Worm (Caenorhabditis elegans) whole organism, mixed stage, embryonic: Measurements from ENCODE around the gene R06F6.14.

Source experiments
- ceh-83 ChIP-seq: fragments of 200-800 bp; sonication (Bioruptor generic); optimal IDR thresholded peaks from 2 replicates; lab custom pipeline; 2018; ENCODE audit warnings: mild to moderate bottlenecking, missing genetic modification characterization, missing compliant biosample characterization
- ces-1 ChIP-seq: fragments of 150-350 bp; optimal IDR thresholded peaks from 2 replicates; lab custom pipeline; 2014; ENCODE audit warnings: missing biosample characterization, missing genetic modification reagents, missing genetic modification characterization
- elt-1 ChIP-seq: sonication (generic microtip); optimal IDR thresholded peaks from 2 replicates; lab custom pipeline; 2017; ENCODE audit warnings: missing genetic modification characterization, mild to moderate bottlenecking, missing compliant biosample characterization, antibody characterized with exemption, moderate library complexity, borderline replicate concordance; ENCODE audit not compliant: insufficient read depth
- ham-2 ChIP-seq: fragments of 200-800 bp; sonication (Bioruptor generic); optimal IDR thresholded peaks from 2 replicates; lab custom pipeline; 2018; ENCODE audit warnings: mild to moderate bottlenecking, missing genetic modification characterization, missing compliant biosample characterization
- lin-13 ChIP-seq: fragments of 150-350 bp; optimal IDR thresholded peaks from 2 replicates; lab custom pipeline; 2014; ENCODE audit warnings: missing biosample characterization, missing genetic modification characterization
- mep-1 ChIP-seq: fragments of 150-350 bp; optimal IDR thresholded peaks from 2 replicates; lab custom pipeline; 2017; ENCODE audit warnings: missing biosample characterization, missing genetic modification reagents, missing genetic modification characterization, inconsistent platforms
- mls-2 ChIP-seq: sonication (generic microtip); optimal IDR thresholded peaks from 2 replicates; lab custom pipeline; 2016; ENCODE audit warnings: mild to moderate bottlenecking, missing genetic modification characterization, moderate library complexity, missing compliant biosample characterization
- nhr-237 ChIP-seq: fragments of 150-350 bp; optimal IDR thresholded peaks from 2 replicates; lab custom pipeline; 2014; ENCODE audit warnings: missing biosample characterization, missing genetic modification characterization
- nhr-76 ChIP-seq: sonication (generic microtip); optimal IDR thresholded peaks from 2 replicates; lab custom pipeline; 2017; ENCODE audit warnings: missing biosample characterization, missing genetic modification characterization
- unc-120 ChIP-seq: sonication (generic microtip); optimal IDR thresholded peaks from 2 replicates; lab custom pipeline; 2017; ENCODE audit warnings: missing genetic modification characterization, missing compliant biosample characterization; ENCODE audit not compliant: poor library complexity, severe bottlenecking

DNA sequence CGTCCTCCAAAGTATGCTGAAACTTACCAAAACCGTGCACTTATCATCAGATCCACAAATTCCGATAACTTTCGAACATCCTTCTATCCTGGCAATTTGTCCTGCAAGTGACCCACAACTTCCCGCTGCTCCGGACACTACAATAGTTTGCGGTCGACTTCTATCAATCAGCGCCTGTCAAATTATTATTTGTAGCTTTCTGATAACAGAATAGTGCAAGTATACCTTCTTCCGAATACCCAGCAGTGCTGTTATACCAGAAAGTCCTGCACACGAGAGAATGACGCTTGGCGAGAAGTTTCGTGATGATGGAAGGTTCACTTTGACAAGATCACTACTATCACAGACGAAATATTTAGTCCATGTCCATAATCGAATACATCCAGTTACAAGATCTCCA, 50.3 kb downstream of the R06F6.14 start:
- TF ChIP-seq lin-13 (tag; lab: Kevin White, UChicago) (no peak), mls-2 (tag; lab: Kevin White, UChicago) (no peak), ham-2 (GFP tag; lab: Kevin White, UChicago) (no peak), mep-1 (tag; lab: Kevin White, UChicago) (no peak), elt-1 (tag; lab: Kevin White, UChicago) (no peak), unc-120 (tag; lab: Kevin White, UChicago) (no peak), ces-1 (GFP tag; lab: Kevin White, UChicago) (no peak), nhr-76 (tag; lab: Kevin White, UChicago) (no peak), nhr-237 (no peak), ceh-83 (GFP tag; lab: Kevin White, UChicago) (no peak)
